Fruit fly (Drosophila melanogaster) whole organism: ENCODE data around the gene CG9300.

Source experiments
- EcR ChIP-seq, 2 experiments: fragments of >200 bp; optimal IDR thresholded peaks; 2 replicates each; lab custom pipeline; 2017; ENCODE audit warnings: missing biosample characterization in 2 of 2, missing genetic modification characterization in 2 of 2, missing genetic modification reagents in 2 of 2
- psq ChIP-seq: fragments of >200 bp; optimal IDR thresholded peaks from 2 replicates; lab custom pipeline; 2017

DNA sequence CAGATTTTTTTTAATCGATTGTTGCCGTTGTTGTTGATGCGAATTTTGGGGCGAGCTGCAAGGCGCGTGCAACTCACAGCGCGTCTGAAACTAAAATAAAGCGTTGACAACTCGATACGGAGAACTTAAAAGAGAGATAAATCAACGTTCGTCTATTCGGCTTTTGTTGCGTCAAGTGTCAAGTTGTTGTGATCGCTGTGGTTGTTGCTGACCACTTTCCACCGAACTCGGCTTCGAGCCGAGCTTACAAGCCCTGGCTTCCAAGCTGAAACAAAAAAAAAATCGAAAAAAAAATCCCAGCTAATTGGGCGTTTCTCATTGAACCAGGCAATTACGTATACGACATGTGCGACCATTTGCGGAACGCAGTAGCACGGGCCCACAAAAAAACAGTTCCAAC lies 48.5 kb upstream of the CG9300 start, which contains the start of gene CG9452:
- TF ChIP-seq psq (lab: Kevin White, UChicago) (no peak), EcR (GFP tag; optimal IDR thresholded peaks at IDR 0.05; lab: Kevin White, UChicago) (no peak)
